Worm (Caenorhabditis elegans) whole organism, early embryonic: ENCODE data around the gene T10H4.4.

Source experiments
- F13C5.2 ChIP-seq: sonication (generic microtip); optimal IDR thresholded peaks from 2 replicates; lab custom pipeline; 2017; ENCODE audit warnings: mild to moderate bottlenecking, missing genetic modification characterization, inconsistent platforms, missing compliant biosample characterization
- aly-1 ChIP-seq: sonication (generic microtip); optimal IDR thresholded peaks from 2 replicates; lab custom pipeline; 2016; ENCODE audit warnings: missing genetic modification characterization, missing compliant biosample characterization
- ama-1 ChIP-seq: fragments of 150-350 bp; optimal IDR thresholded peaks from 2 replicates; lab custom pipeline; 2014
- ceh-13 ChIP-seq: fragments of 200-800 bp; sonication (Bioruptor generic); optimal IDR thresholded peaks from 2 replicates; lab custom pipeline; 2018; ENCODE audit warnings: mild to moderate bottlenecking, missing genetic modification characterization, missing compliant biosample characterization
- ceh-36 ChIP-seq: sonication (generic microtip); optimal IDR thresholded peaks from 2 replicates; lab custom pipeline; 2016; ENCODE audit warnings: missing genetic modification characterization, inconsistent platforms, missing compliant biosample characterization
- ets-7 ChIP-seq: sonication (generic microtip); optimal IDR thresholded peaks from 2 replicates; lab custom pipeline; 2016; ENCODE audit warnings: missing genotype, missing genetic modification characterization, missing compliant biosample characterization
- flt-1 ChIP-seq: fragments of 200-800 bp; sonication (Bioruptor generic); IDR thresholded peaks from 2 replicates; pipeline ENCODE4 v1.3.6; 2022; ENCODE audit warnings: missing genetic modification characterization, missing compliant biosample characterization
- hmbx-1 ChIP-seq: sonication (generic microtip); optimal IDR thresholded peaks from 2 replicates; lab custom pipeline; 2016; ENCODE audit warnings: mild to moderate bottlenecking, missing genetic modification characterization, missing compliant biosample characterization
- hmg-4 ChIP-seq: fragments of 200-800 bp; sonication (Bioruptor generic); optimal IDR thresholded peaks from 2 replicates; lab custom pipeline; 2018; ENCODE audit warnings: mild to moderate bottlenecking, missing genetic modification characterization, missing compliant biosample characterization
- hnd-1 ChIP-seq: sonication (generic microtip); optimal IDR thresholded peaks from 2 replicates; lab custom pipeline; 2016; ENCODE audit warnings: missing genetic modification characterization, missing compliant biosample characterization
- pes-1 ChIP-seq: fragments of 200-800 bp; sonication (Bioruptor generic); IDR thresholded peaks from 2 replicates; pipeline ENCODE4 v1.3.6; 2022; ENCODE audit warnings: missing genetic modification reagents, missing genetic modification characterization, missing compliant biosample characterization
- scrt-1 ChIP-seq: fragments of 200-800 bp; sonication (Bioruptor generic); IDR thresholded peaks from 2 replicates; pipeline ENCODE4 v1.3.6; 2022; ENCODE audit warnings: missing genetic modification characterization, missing compliant biosample characterization
- sea-1 ChIP-seq: fragments of 200-800 bp; sonication (Bioruptor generic); conservative IDR thresholded peaks from 2 replicates; pipeline ENCODE4 v1.3.6; 2022; ENCODE audit warnings: missing genetic modification characterization, missing compliant biosample characterization
- tbx-11 ChIP-seq: fragments of 200-800 bp; sonication (Bioruptor generic); IDR thresholded peaks from 2 replicates; pipeline ENCODE4 v1.3.6; 2022; ENCODE audit warnings: missing genetic modification characterization, missing compliant biosample characterization
- tbx-37 ChIP-seq: fragments of 200-800 bp; sonication (Bioruptor generic); conservative IDR thresholded peaks from 2 replicates; pipeline ENCODE4 v1.3.6; 2022; ENCODE audit warnings: missing genetic modification reagents, missing genetic modification characterization, missing compliant biosample characterization
- tra-4 ChIP-seq: sonication (generic microtip); optimal IDR thresholded peaks from 2 replicates; lab custom pipeline; 2017; ENCODE audit warnings: missing genetic modification characterization, missing compliant biosample characterization

Gene T10H4.4

ce11 chrV:15225650-15226049 lies 46.5 kb downstream of the T10H4.4 start, which contains the start of gene srw-14:
Gene srw-14 (plus strand): TSS chrV:15225950.
- no peak for TF ChIP-seq tbx-11 (GFP tag; lab: Robert Waterston, UW)
- no peak for TF ChIP-seq ceh-13 (GFP tag; lab: Kevin White, UChicago)
- TF ChIP-seq scrt-1 (GFP tag; lab: Robert Waterston, UW) = no peak
- no peak for TF ChIP-seq ama-1 (lab: Kevin White, UChicago)
- no peak for TF ChIP-seq hmbx-1 (tag; lab: Kevin White, UChicago)
- no peak for TF ChIP-seq pes-1 (GFP tag; lab: Robert Waterston, UW)
- no peak for TF ChIP-seq sea-1 (GFP tag; lab: Robert Waterston, UW)
- no peak for TF ChIP-seq tbx-37 (GFP tag; lab: Robert Waterston, UW)
- no peak for TF ChIP-seq tra-4 (tag; lab: Kevin White, UChicago)
- no peak for TF ChIP-seq hnd-1
- TF ChIP-seq F13C5.2 (tag; lab: Kevin White, UChicago) = no peak
- TF ChIP-seq hmg-4 = no peak
- TF ChIP-seq aly-1 (tag; lab: Kevin White, UChicago) = no peak

ce11 chrV:15223668-15224067 lies 48.5 kb downstream of the T10H4.4 start, which contains the start of gene srw-24:
Gene srw-24 (plus strand): TSS chrV:15223968.
- TF ChIP-seq ama-1 (lab: Kevin White, UChicago) (no peak), hmg-4 (no peak), hmbx-1 (tag; lab: Kevin White, UChicago) (no peak), aly-1 (tag; lab: Kevin White, UChicago) (no peak), ets-7 (tag; lab: Kevin White, UChicago) (no peak), pes-1 (GFP tag; lab: Robert Waterston, UW) (no peak), flt-1 (GFP tag; lab: Robert Waterston, UW) (no peak), hnd-1 (no peak), tbx-37 (GFP tag; lab: Robert Waterston, UW) (no peak)

- TF ChIP-seq tbx-11 (GFP tag; lab: Robert Waterston, UW) = no peak
- no peak for TF ChIP-seq tbx-37 (GFP tag; lab: Robert Waterston, UW)
- no peak for TF ChIP-seq hnd-1
- TF ChIP-seq sea-1 (GFP tag; lab: Robert Waterston, UW) = no peak
- no peak for TF ChIP-seq ceh-36 (tag; lab: Kevin White, UChicago)
- no peak for TF ChIP-seq scrt-1 (GFP tag; lab: Robert Waterston, UW)
- TF ChIP-seq hmg-4 = no peak
- TF ChIP-seq flt-1 (GFP tag; lab: Robert Waterston, UW) = no peak
- no peak for TF ChIP-seq ets-7 (tag; lab: Kevin White, UChicago)
- TF ChIP-seq aly-1 (tag; lab: Kevin White, UChicago) = no peak
- no peak for TF ChIP-seq hmbx-1 (tag; lab: Kevin White, UChicago)
Observed at ce11 chrV:15221330-15221729, 50.8 kb downstream of the T10H4.4 start, which contains the start of gene irld-25. Gene irld-25 (plus strand): TSS chrV:15221630.
